Comparison of ENCODE assay signal across 1 fruit fly cellular context in the genomic region with DNA sequence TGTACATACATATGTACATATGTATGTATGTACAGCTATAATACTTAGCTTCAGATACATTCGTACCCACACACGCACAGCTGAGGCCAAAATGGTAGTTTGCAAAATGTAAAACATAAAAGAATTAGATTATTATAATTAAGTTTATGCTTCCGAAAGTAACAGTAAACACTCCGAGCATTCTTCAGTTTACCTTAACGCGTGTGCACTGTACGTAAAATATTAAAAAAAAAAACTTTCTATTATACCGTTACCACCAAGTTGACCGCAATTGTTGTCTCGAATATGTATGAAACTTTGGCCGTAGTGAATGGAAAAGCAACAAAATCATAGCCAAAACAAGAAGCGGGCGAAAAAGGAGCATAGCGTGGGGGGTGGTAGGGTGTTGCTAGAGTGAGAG.
A peak's percentile ranks its signal among the peaks of the same experiment; 100 is the strongest.
TF ChIP-seq lines count a peak whose summit lies in the region.

No protein-coding gene starts in this region.

TF ChIP-seq in whole organism, embryonic, 481 proteins besides CTCF, POLR2A, EP300 and RAD21 (continued from another document and continues in another):
- TF ChIP-seq CG30020 (tag; optimal IDR thresholded peaks at IDR 0.05; lab: Kevin White, UChicago), result peak; percentile 1
- TF ChIP-seq zfh1 (GFP tag; IDR thresholded peaks at IDR 0.05; lab: Robert Waterston, UW), result peak; percentile 84
- peak; percentile 76 for TF ChIP-seq CG17385 (GFP tag; optimal IDR thresholded peaks at IDR 0.05; lab: Kevin White, UChicago)
- peak; percentile 28 for TF ChIP-seq CG10565 (GFP tag; optimal IDR thresholded peaks at IDR 0.05; lab: Kevin White, UChicago)
- peak; percentile 53 for TF ChIP-seq cato (GFP tag; optimal IDR thresholded peaks at IDR 0.05; lab: Kevin White, UChicago; ENCODE audit: borderline replicate concordance)
- peak; percentile 73 for TF ChIP-seq CG14710 (tag; optimal IDR thresholded peaks at IDR 0.05; lab: Kevin White, UChicago)
- TF ChIP-seq D19B (GFP tag; optimal IDR thresholded peaks at IDR 0.05; lab: Kevin White, UChicago), result peak; percentile 69
- peak; percentile 89 for TF ChIP-seq Xrp1 (GFP tag; IDR thresholded peaks at IDR 0.05; lab: Robert Waterston, UW)
- TF ChIP-seq tup (GFP tag; optimal IDR thresholded peaks at IDR 0.05; lab: Kevin White, UChicago), result peak; percentile 41
- no peak for TF ChIP-seq CG43689 (GFP tag; IDR thresholded peaks at IDR 0.05; lab: Robert Waterston, UW)
- peak; percentile 23 for TF ChIP-seq twi (tag; optimal IDR thresholded peaks at IDR 0.05; lab: Kevin White, UChicago)
- TF ChIP-seq psq (GFP tag; optimal IDR thresholded peaks at IDR 0.05; lab: Kevin White, UChicago), result peak; percentile 32
- no peak for TF ChIP-seq crp (GFP tag; optimal IDR thresholded peaks at IDR 0.05; lab: Kevin White, UChicago)
- TF ChIP-seq CG1529 (GFP tag; optimal IDR thresholded peaks at IDR 0.05; lab: Kevin White, UChicago), result peak; percentile 71
- TF ChIP-seq ato (GFP tag; IDR thresholded peaks at IDR 0.05; lab: Robert Waterston, UW; ENCODE audit: partially characterized antibody), result no peak
- peak; percentile 62 for TF ChIP-seq gsb (GFP tag; IDR thresholded peaks at IDR 0.05; lab: Robert Waterston, UW)
- no peak for TF ChIP-seq CG11398 (GFP tag; optimal IDR thresholded peaks at IDR 0.05; lab: Kevin White, UChicago)
- TF ChIP-seq lab (GFP tag; optimal IDR thresholded peaks at IDR 0.05; lab: Kevin White, UChicago), result peak; percentile 93
- peak; percentile 80 for TF ChIP-seq Ssrp (tag; optimal IDR thresholded peaks at IDR 0.05; lab: Kevin White, UChicago)
- peak; percentile 73 for TF ChIP-seq dmrt11E (tag; optimal IDR thresholded peaks at IDR 0.05; lab: Kevin White, UChicago)
- peak; percentile 80 for TF ChIP-seq Sox100B (GFP tag; optimal IDR thresholded peaks at IDR 0.05; lab: Kevin White, UChicago)
- TF ChIP-seq trh (GFP tag; optimal IDR thresholded peaks at IDR 0.05; lab: Kevin White, UChicago), result peak; percentile 36
- TF ChIP-seq ERR (GFP tag; optimal IDR thresholded peaks at IDR 0.05; lab: Kevin White, UChicago), result peak; percentile 31
- peak; percentile 60 for TF ChIP-seq bab2 (GFP tag; optimal IDR thresholded peaks at IDR 0.05; lab: Kevin White, UChicago)
- no peak for TF ChIP-seq pfk (GFP tag; optimal IDR thresholded peaks at IDR 0.05; lab: Kevin White, UChicago)
- no peak for TF ChIP-seq cad (GFP tag; optimal IDR thresholded peaks at IDR 0.05; lab: Kevin White, UChicago)
- TF ChIP-seq CG6689 (GFP tag; IDR thresholded peaks at IDR 0.05; lab: Robert Waterston, UW), result peak; percentile 81
- TF ChIP-seq sd (tag; optimal IDR thresholded peaks at IDR 0.05; lab: Kevin White, UChicago), result peak; percentile 60
- TF ChIP-seq ranshi (GFP tag; IDR thresholded peaks at IDR 0.05; lab: Robert Waterston, UW), result peak; percentile 70
- TF ChIP-seq caup (GFP tag; optimal IDR thresholded peaks at IDR 0.05; lab: Kevin White, UChicago; ENCODE audit: severe bottlenecking), result peak; percentile 80
- no peak for TF ChIP-seq zen2 (GFP tag; IDR thresholded peaks at IDR 0.05; lab: Robert Waterston, UW; ENCODE audit: partially characterized antibody)
- TF ChIP-seq gem (tag; optimal IDR thresholded peaks at IDR 0.05; lab: Kevin White, UChicago), result peak; percentile 91
- TF ChIP-seq Bteb2 (GFP tag; optimal IDR thresholded peaks at IDR 0.05; lab: Kevin White, UChicago), result peak; percentile 70
- TF ChIP-seq D (optimal IDR thresholded peaks at IDR 0.05; lab: Kevin White, UChicago), result no peak
- TF ChIP-seq D (GFP tag; optimal IDR thresholded peaks at IDR 0.05; lab: Kevin White, UChicago), result peak; percentile 80
- peak; percentile 31 for TF ChIP-seq Myb (GFP tag; optimal IDR thresholded peaks at IDR 0.05; lab: Kevin White, UChicago)
- no peak for TF ChIP-seq CG12236 (GFP tag; optimal IDR thresholded peaks at IDR 0.05; lab: Kevin White, UChicago)
- peak; percentile 90 for TF ChIP-seq CG31441 (GFP tag; IDR thresholded peaks at IDR 0.05; lab: Robert Waterston, UW)
- peak; percentile 61 for TF ChIP-seq kay (GFP tag; optimal IDR thresholded peaks at IDR 0.05; lab: Kevin White, UChicago)
- peak; percentile 21 for TF ChIP-seq ac (GFP tag; optimal IDR thresholded peaks at IDR 0.05; lab: Kevin White, UChicago)
- peak; percentile 91 for TF ChIP-seq row (GFP tag; IDR thresholded peaks at IDR 0.05; lab: Robert Waterston, UW)
- peak; percentile 86 for TF ChIP-seq Oli (tag; optimal IDR thresholded peaks at IDR 0.05; lab: Kevin White, UChicago)
- TF ChIP-seq Ada2b (GFP tag; IDR thresholded peaks at IDR 0.05; lab: Robert Waterston, UW), result peak; percentile 85
- no peak for TF ChIP-seq CG4328 (GFP tag; optimal IDR thresholded peaks at IDR 0.05; lab: Kevin White, UChicago)
- TF ChIP-seq onecut (GFP tag; IDR thresholded peaks at IDR 0.05; lab: Robert Waterston, UW), result peak; percentile 70
- no peak for TF ChIP-seq HmgD (GFP tag; optimal IDR thresholded peaks at IDR 0.05; lab: Kevin White, UChicago)
- peak; percentile 51 for TF ChIP-seq dati (GFP tag; IDR thresholded peaks at IDR 0.05; lab: Robert Waterston, UW)
- peak; percentile 73 for TF ChIP-seq NfI (GFP tag; optimal IDR thresholded peaks at IDR 0.05; lab: Kevin White, UChicago)
- no peak for TF ChIP-seq Neu2 (GFP tag; optimal IDR thresholded peaks at IDR 0.05; lab: Kevin White, UChicago; ENCODE audit: borderline replicate concordance)
- TF ChIP-seq CG3726 (GFP tag; IDR thresholded peaks at IDR 0.05; lab: Robert Waterston, UW), result no peak
- TF ChIP-seq Usf (GFP tag; optimal IDR thresholded peaks at IDR 0.05; lab: Kevin White, UChicago), result peak; percentile 29
- TF ChIP-seq CG7963 (GFP tag; IDR thresholded peaks at IDR 0.05; lab: Robert Waterston, UW; ENCODE audit: partially characterized antibody), result no peak
- TF ChIP-seq CG3163 (GFP tag; optimal IDR thresholded peaks at IDR 0.05; lab: Kevin White, UChicago), result peak; percentile 12
- 0 out of 2 replicates have a peak, but pooled peaks have one; percentile 32 for TF ChIP-seq CG10321 (GFP tag; IDR thresholded peaks at IDR 0.05; lab: Robert Waterston, UW)
- no peak for TF ChIP-seq Atf3 (GFP tag; optimal IDR thresholded peaks at IDR 0.05; lab: Kevin White, UChicago)
- TF ChIP-seq Atf-2 (GFP tag; optimal IDR thresholded peaks at IDR 0.05; lab: Kevin White, UChicago), result peak; percentile 27
- peak; percentile 69 for TF ChIP-seq ems (GFP tag; optimal IDR thresholded peaks at IDR 0.05; lab: Kevin White, UChicago)
- peak; percentile 40; the same call in 1 of the 2 replicates for TF ChIP-seq CG9215 (GFP tag; IDR thresholded peaks at IDR 0.05; lab: Robert Waterston, UW)
- TF ChIP-seq CG2199 (GFP tag; IDR thresholded peaks at IDR 0.05; lab: Robert Waterston, UW), result 0 out of 3 replicates have a peak, but pooled peaks have one; percentile 78
- peak; percentile 58; the same call in 1 of the 2 replicates for TF ChIP-seq ttk (GFP tag; IDR thresholded peaks at IDR 0.05; lab: Robert Waterston, UW)
- peak; percentile 94 for TF ChIP-seq Ets65A (GFP tag; lab: Kevin White, UChicago)
- no peak for TF ChIP-seq gt (GFP tag; IDR thresholded peaks at IDR 0.05; lab: Robert Waterston, UW)
- TF ChIP-seq fd96Cb (tag; optimal IDR thresholded peaks at IDR 0.05; lab: Kevin White, UChicago), result peak; percentile 77
- peak; percentile 59 for TF ChIP-seq jumu (GFP tag; optimal IDR thresholded peaks at IDR 0.05; lab: Kevin White, UChicago)
- TF ChIP-seq slp2 (GFP tag; optimal IDR thresholded peaks at IDR 0.05; lab: Kevin White, UChicago), result peak; percentile 47
- TF ChIP-seq CG9727 (GFP tag; optimal IDR thresholded peaks at IDR 0.05; lab: Kevin White, UChicago), result peak; percentile 79
- TF ChIP-seq sob (GFP tag; IDR thresholded peaks at IDR 0.05; lab: Robert Waterston, UW), result peak; percentile 86
- TF ChIP-seq D19A (tag; optimal IDR thresholded peaks at IDR 0.05; lab: Kevin White, UChicago), result peak; percentile 82
- peak; percentile 72; the same call in 2 of the 3 replicates for TF ChIP-seq CG2889 (GFP tag; IDR thresholded peaks at IDR 0.05; lab: Robert Waterston, UW)
- no peak for TF ChIP-seq da (GFP tag; optimal IDR thresholded peaks at IDR 0.05; lab: Kevin White, UChicago)
- TF ChIP-seq CG16779 (GFP tag; IDR thresholded peaks at IDR 0.05; lab: Robert Waterston, UW), result no peak
- TF ChIP-seq org-1 (GFP tag; optimal IDR thresholded peaks at IDR 0.05; lab: Kevin White, UChicago), result peak; percentile 83
- TF ChIP-seq slou (GFP tag; optimal IDR thresholded peaks at IDR 0.05; lab: Kevin White, UChicago), result peak; percentile 44
- no peak for TF ChIP-seq Doc3 (GFP tag; IDR thresholded peaks at IDR 0.05; lab: Robert Waterston, UW; ENCODE audit: partially characterized antibody)
- TF ChIP-seq wek (GFP tag; optimal IDR thresholded peaks at IDR 0.05; lab: Kevin White, UChicago), result no peak
- peak; percentile 79 for TF ChIP-seq CG15514 (GFP tag; optimal IDR thresholded peaks at IDR 0.05; lab: Kevin White, UChicago)
- peak; percentile 67 for TF ChIP-seq Mad (GFP tag; optimal IDR thresholded peaks at IDR 0.05; lab: Kevin White, UChicago)
- TF ChIP-seq Nf-YC (tag; optimal IDR thresholded peaks at IDR 0.05; lab: Kevin White, UChicago), result peak; percentile 35
- TF ChIP-seq Fer3 (tag; optimal IDR thresholded peaks at IDR 0.05; lab: Kevin White, UChicago), result peak; percentile 83
- TF ChIP-seq luna (GFP tag; optimal IDR thresholded peaks at IDR 0.05; lab: Kevin White, UChicago), result peak; percentile 59
- no peak for TF ChIP-seq hkb (optimal IDR thresholded peaks at IDR 0.05; lab: Kevin White, UChicago)
- peak; percentile 87 for TF ChIP-seq hkb (GFP tag; IDR thresholded peaks at IDR 0.05; lab: Robert Waterston, UW)
- no peak for TF ChIP-seq Doc2 (GFP tag; IDR thresholded peaks at IDR 0.05; lab: Robert Waterston, UW)
- peak; percentile 72 for TF ChIP-seq CG12219 (GFP tag; optimal IDR thresholded peaks at IDR 0.05; lab: Kevin White, UChicago)
- peak; percentile 43 for TF ChIP-seq CG8089 (GFP tag; optimal IDR thresholded peaks at IDR 0.05; lab: Kevin White, UChicago)
- TF ChIP-seq CG11695 (GFP tag; IDR thresholded peaks at IDR 0.05; lab: Robert Waterston, UW), result peak; percentile 92
- peak; percentile 80 for TF ChIP-seq CG3281 (GFP tag; optimal IDR thresholded peaks at IDR 0.05; lab: Kevin White, UChicago)
- TF ChIP-seq CG1233 (GFP tag; optimal IDR thresholded peaks at IDR 0.05; lab: Kevin White, UChicago), result peak; percentile 79
- TF ChIP-seq Rfx (GFP tag; IDR thresholded peaks at IDR 0.05; lab: Robert Waterston, UW), result peak; percentile 79
- TF ChIP-seq HLHmδ (GFP tag; optimal IDR thresholded peaks at IDR 0.05; lab: Kevin White, UChicago), result no peak
- TF ChIP-seq CrebB (tag; optimal IDR thresholded peaks at IDR 0.05; lab: Kevin White, UChicago), result peak; percentile 15
- no peak for TF ChIP-seq grn (GFP tag; optimal IDR thresholded peaks at IDR 0.05; lab: Kevin White, UChicago)
- TF ChIP-seq pum (GFP tag; optimal IDR thresholded peaks at IDR 0.05; lab: Kevin White, UChicago), result peak; percentile 49
- TF ChIP-seq Pdp1 (GFP tag; optimal IDR thresholded peaks at IDR 0.05; lab: Kevin White, UChicago), result peak; percentile 63 to 73
- peak; percentile 88 for TF ChIP-seq Fer1 (GFP tag; optimal IDR thresholded peaks at IDR 0.05; lab: Kevin White, UChicago)
- no peak for TF ChIP-seq dan (GFP tag; IDR thresholded peaks at IDR 0.05; lab: Robert Waterston, UW)
- peak; percentile 84 for TF ChIP-seq CG7556 (GFP tag; optimal IDR thresholded peaks at IDR 0.05; lab: Kevin White, UChicago)
- TF ChIP-seq CG5953 (GFP tag; IDR thresholded peaks at IDR 0.05; lab: Robert Waterston, UW), result peak; percentile 52
- TF ChIP-seq CG5245 (GFP tag; optimal IDR thresholded peaks at IDR 0.05; lab: Kevin White, UChicago), result peak; percentile 50
- peak; percentile 63 for TF ChIP-seq CG13775 (GFP tag; optimal IDR thresholded peaks at IDR 0.05; lab: Kevin White, UChicago)
- TF ChIP-seq jing (GFP tag; optimal IDR thresholded peaks at IDR 0.05; lab: Kevin White, UChicago), result peak; percentile 46
- no peak for TF ChIP-seq amos (GFP tag; IDR thresholded peaks at IDR 0.05; lab: Robert Waterston, UW; ENCODE audit: partially characterized antibody)
- peak; percentile 7; the same call in 1 of the 2 replicates for TF ChIP-seq Taf1 (GFP tag; IDR thresholded peaks at IDR 0.05; lab: Robert Waterston, UW)
- TF ChIP-seq gcm2 (GFP tag; optimal IDR thresholded peaks at IDR 0.05; lab: Kevin White, UChicago), result peak; percentile 58
- TF ChIP-seq Med (GFP tag; lab: Kevin White, UChicago), result peak; percentile 96
- no peak for TF ChIP-seq p53 (GFP tag; optimal IDR thresholded peaks at IDR 0.05; lab: Kevin White, UChicago)
- peak; percentile 82 for TF ChIP-seq ara (GFP tag; IDR thresholded peaks at IDR 0.05; lab: Robert Waterston, UW)
- TF ChIP-seq lov (optimal IDR thresholded peaks at IDR 0.05; lab: Kevin White, UChicago), result no peak
- peak; percentile 63; the same call in 2 of the 3 replicates for TF ChIP-seq lov (GFP tag; IDR thresholded peaks at IDR 0.05; lab: Robert Waterston, UW)
- TF ChIP-seq CG12659 (GFP tag; optimal IDR thresholded peaks at IDR 0.05; lab: Kevin White, UChicago), result peak; percentile 85
- TF ChIP-seq sna (GFP tag; IDR thresholded peaks at IDR 0.05; lab: Robert Waterston, UW; ENCODE audit: partially characterized antibody), result no peak
- TF ChIP-seq CG4617 (GFP tag; optimal IDR thresholded peaks at IDR 0.05; lab: Kevin White, UChicago; ENCODE audit: borderline replicate concordance), result peak; percentile 45
- TF ChIP-seq CG34376 (GFP tag; optimal IDR thresholded peaks at IDR 0.05; lab: Kevin White, UChicago), result no peak
- no peak for TF ChIP-seq sima (GFP tag; optimal IDR thresholded peaks at IDR 0.05; lab: Kevin White, UChicago)
- peak; percentile 95 for TF ChIP-seq sens (GFP tag; lab: Kevin White, UChicago)
- TF ChIP-seq CG6791 (GFP tag; IDR thresholded peaks at IDR 0.05; lab: Robert Waterston, UW; ENCODE audit: partially characterized antibody), result no peak
- peak; percentile 62 for TF ChIP-seq tin (GFP tag; optimal IDR thresholded peaks at IDR 0.05; lab: Kevin White, UChicago)
- TF ChIP-seq fd3F (GFP tag; optimal IDR thresholded peaks at IDR 0.05; lab: Kevin White, UChicago), result peak; percentile 67
- TF ChIP-seq CG2678 (tag; optimal IDR thresholded peaks at IDR 0.05; lab: Kevin White, UChicago), result peak; percentile 90
- peak; percentile 43 for TF ChIP-seq CG10543 (GFP tag; optimal IDR thresholded peaks at IDR 0.05; lab: Kevin White, UChicago)
- peak; percentile 65 for TF ChIP-seq mam (GFP tag; optimal IDR thresholded peaks at IDR 0.05; lab: Kevin White, UChicago)
- peak; percentile 94 for TF ChIP-seq CG18599 (GFP tag; optimal IDR thresholded peaks at IDR 0.05; lab: Kevin White, UChicago)
- TF ChIP-seq fru (optimal IDR thresholded peaks at IDR 0.05; lab: Kevin White, UChicago), result no peak
- TF ChIP-seq Kr (GFP tag; optimal IDR thresholded peaks at IDR 0.05; lab: Kevin White, UChicago), result no peak
- no peak for TF ChIP-seq Dip2 (GFP tag; IDR thresholded peaks at IDR 0.05; lab: Robert Waterston, UW)
- peak; percentile 61; the same call in 1 of the 2 replicates for TF ChIP-seq wdn (GFP tag; IDR thresholded peaks at IDR 0.05; lab: Robert Waterston, UW)
- TF ChIP-seq phol (tag; optimal IDR thresholded peaks at IDR 0.05; lab: Kevin White, UChicago), result peak; percentile 83
